Worm (Caenorhabditis elegans): ENCODE results near the gene nhr-199.

DNA sequence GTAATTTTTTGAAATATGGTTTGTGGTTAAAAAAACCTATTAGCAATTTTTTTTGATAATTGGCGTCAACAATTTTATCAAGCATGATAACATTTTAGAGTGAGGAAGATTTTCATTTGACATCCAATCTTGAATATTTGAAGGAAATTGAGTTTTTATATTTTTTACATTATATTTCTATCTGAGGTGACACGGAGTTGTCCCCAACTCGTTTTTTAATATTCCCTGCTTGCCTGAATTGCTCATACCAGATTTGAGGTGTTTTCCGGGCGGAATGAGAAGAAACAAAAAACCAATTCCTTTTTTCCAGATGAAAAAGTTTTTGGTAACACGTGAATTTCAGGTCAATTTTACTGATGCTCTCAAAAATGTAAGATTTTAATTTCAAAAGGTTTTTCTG is 19.9 kb upstream of the nhr-199 start, which contains the start of gene Y6E2A.7:
- TF ChIP-seq cog-1 (tag; optimal IDR thresholded peaks at IDR 0.05) (no peak), ztf-29 (GFP tag; IDR thresholded peaks at IDR 0.05) (no peak), tab-1 (GFP tag; IDR thresholded peaks at IDR 0.05) (no peak), ztf-23 (GFP tag; IDR thresholded peaks at IDR 0.05) (no peak), klf-2 (GFP tag; conservative IDR thresholded peaks at IDR 0.05) (no peak)
